Fruit fly (Drosophila melanogaster) whole organism, embryonic: Measurements from ENCODE around the gene sr.

Experiments used
- Ada2b ChIP-seq: fragments of 200-800 bp; sonication (Bioruptor generic); IDR thresholded peaks from 2 replicates; pipeline ENCODE4 v1.3.6; 2022; ENCODE audit warnings: missing biosample characterization, missing genetic modification characterization
- BtbVII ChIP-seq: fragments of 200-800 bp; sonication (Bioruptor generic); optimal IDR thresholded peaks from 3 replicates; lab custom pipeline; 2017; ENCODE audit warnings: missing biosample characterization, mild to moderate bottlenecking, missing genetic modification characterization
- CG10267 ChIP-seq: fragments of 200-800 bp; sonication (Bioruptor generic); optimal IDR thresholded peaks from 2 replicates; lab custom pipeline; 2018; ENCODE audit warnings: missing biosample characterization, mild to moderate bottlenecking, missing genetic modification characterization, moderate library complexity
- CG10979 ChIP-seq: fragments of 200-800 bp; sonication (Bioruptor generic); optimal IDR thresholded peaks from 2 replicates; lab custom pipeline; 2018; ENCODE audit warnings: missing biosample characterization, mild to moderate bottlenecking, missing genetic modification characterization, moderate library complexity
- CG13287 ChIP-seq: fragments of 200-800 bp; sonication (Bioruptor generic); IDR thresholded peaks from 2 replicates; pipeline ENCODE4 v1.3.6; 2022; ENCODE audit warnings: missing biosample characterization, missing genetic modification characterization; ENCODE audit not compliant: partially characterized antibody
- CG13424 ChIP-seq: fragments of 200-800 bp; sonication (Bioruptor generic); optimal IDR thresholded peaks from 2 replicates; lab custom pipeline; 2019; ENCODE audit warnings: missing biosample characterization, mild to moderate bottlenecking, missing genetic modification characterization, moderate library complexity
- CG13894 ChIP-seq: fragments of 200-800 bp; sonication (Bioruptor generic); optimal IDR thresholded peaks from 3 replicates; lab custom pipeline; 2018; ENCODE audit warnings: missing biosample characterization, mild to moderate bottlenecking, missing genetic modification characterization, moderate library complexity
- CG15269 ChIP-seq: fragments of 200-800 bp; sonication (Bioruptor generic); optimal IDR thresholded peaks from 2 replicates; lab custom pipeline; 2018; ENCODE audit warnings: missing biosample characterization, mild to moderate bottlenecking, missing genetic modification characterization, moderate library complexity
- CG17912 ChIP-seq: fragments of 200-800 bp; sonication (Bioruptor generic); optimal IDR thresholded peaks from 2 replicates; lab custom pipeline; 2018; ENCODE audit warnings: missing biosample characterization, mild to moderate bottlenecking, missing genetic modification characterization
- CG18262 ChIP-seq: fragments of 200-800 bp; optimal IDR thresholded peaks from 3 replicates; lab custom pipeline; 2019; ENCODE audit warnings: missing biosample characterization, mild to moderate bottlenecking, missing genetic modification characterization, moderate library complexity
- CG1832 ChIP-seq: fragments of 200-800 bp; sonication (Bioruptor generic); optimal IDR thresholded peaks from 2 replicates; lab custom pipeline; 2017; ENCODE audit warnings: missing biosample characterization, mild to moderate bottlenecking, missing genetic modification characterization, inconsistent platforms
- CG18599 ChIP-seq: fragments of 200-800 bp; sonication (Bioruptor generic); optimal IDR thresholded peaks from 3 replicates; lab custom pipeline; 2017; ENCODE audit warnings: missing biosample characterization, missing genetic modification characterization, mild to moderate bottlenecking, moderate library complexity, missing genetic modification reagents
- CG2120 ChIP-seq: fragments of 200-800 bp; sonication (Bioruptor generic); optimal IDR thresholded peaks from 3 replicates; lab custom pipeline; 2016; ENCODE audit warnings: missing biosample characterization, missing genetic modification characterization
- CG2678 ChIP-seq: fragments of 200-800 bp; sonication (Bioruptor generic); optimal IDR thresholded peaks from 3 replicates; lab custom pipeline; 2019; ENCODE audit warnings: missing biosample characterization, mild to moderate bottlenecking, missing genetic modification characterization, moderate library complexity
- CG2712 ChIP-seq: fragments of 200-800 bp; optimal IDR thresholded peaks from 3 replicates; lab custom pipeline; 2019; ENCODE audit warnings: missing biosample characterization, mild to moderate bottlenecking, missing genetic modification characterization, moderate library complexity
- CG31441 ChIP-seq: fragments of 200-800 bp; sonication (Bioruptor generic); IDR thresholded peaks from 2 replicates; pipeline ENCODE4 v1.3.6; 2022; ENCODE audit warnings: missing biosample characterization, missing genetic modification characterization
- CG4360 ChIP-seq: fragments of 200-800 bp; sonication (Bioruptor generic); IDR thresholded peaks from 2 replicates; pipeline ENCODE4 v1.3.6; 2022; ENCODE audit warnings: missing biosample characterization, missing genetic modification characterization
- CG7839 ChIP-seq: fragments of 200-800 bp; sonication (Bioruptor generic); optimal IDR thresholded peaks from 3 replicates; lab custom pipeline; 2018; ENCODE audit warnings: missing biosample characterization, mild to moderate bottlenecking, missing genetic modification characterization, moderate library complexity
- CG9727 ChIP-seq: fragments of 200-800 bp; sonication (Bioruptor generic); optimal IDR thresholded peaks from 3 replicates; lab custom pipeline; 2017; ENCODE audit warnings: missing biosample characterization, mild to moderate bottlenecking, missing genetic modification characterization
- Dad ChIP-seq: fragments of 200-800 bp; sonication (Bioruptor generic); optimal IDR thresholded peaks from 3 replicates; lab custom pipeline; 2016; ENCODE audit warnings: missing biosample characterization, missing genetic modification characterization
- Dip3 ChIP-seq: fragments of 200-800 bp; sonication (Bioruptor generic); optimal IDR thresholded peaks from 3 replicates; lab custom pipeline; 2016; ENCODE audit warnings: missing biosample characterization, missing genetic modification characterization
- Drgx ChIP-seq: fragments of 200-800 bp; sonication (Bioruptor generic); IDR thresholded peaks from 2 replicates; pipeline ENCODE4 v1.3.6; 2022; ENCODE audit warnings: missing biosample characterization, missing genetic modification characterization
- Lpt ChIP-seq: fragments of >200 bp; optimal IDR thresholded peaks from 2 replicates; lab custom pipeline; 2018; ENCODE audit warnings: missing biosample characterization, missing genetic modification characterization
- Meics ChIP-seq: fragments of 200-800 bp; sonication (Bioruptor generic); optimal IDR thresholded peaks from 2 replicates; lab custom pipeline; 2017; ENCODE audit warnings: missing biosample characterization, mild to moderate bottlenecking, missing genetic modification characterization
- PHDP ChIP-seq: fragments of 200-800 bp; sonication (Bioruptor generic); optimal IDR thresholded peaks from 3 replicates; lab custom pipeline; 2018; ENCODE audit warnings: missing biosample characterization, mild to moderate bottlenecking, missing genetic modification characterization, moderate library complexity
- bcd ChIP-seq: fragments of 200-800 bp; sonication (Bioruptor generic); optimal IDR thresholded peaks from 2 replicates; lab custom pipeline; 2017; ENCODE audit warnings: missing biosample characterization, mild to moderate bottlenecking, missing genetic modification characterization
- cg ChIP-seq: fragments of 200-800 bp; sonication (Bioruptor generic); optimal IDR thresholded peaks from 3 replicates; lab custom pipeline; 2019; ENCODE audit warnings: missing biosample characterization, mild to moderate bottlenecking, missing genetic modification characterization, moderate library complexity
- dysf ChIP-seq: fragments of 200-800 bp; sonication (Bioruptor generic); IDR thresholded peaks from 3 replicates; pipeline ENCODE4 v1.3.6; 2022; ENCODE audit warnings: missing biosample characterization, missing genetic modification characterization
- fd96Cb ChIP-seq: fragments of 200-800 bp; sonication (Bioruptor generic); optimal IDR thresholded peaks from 2 replicates; lab custom pipeline; 2018; ENCODE audit warnings: missing biosample characterization, mild to moderate bottlenecking, missing genetic modification characterization, moderate library complexity
- gem ChIP-seq: fragments of 200-800 bp; sonication (Bioruptor generic); optimal IDR thresholded peaks from 2 replicates; lab custom pipeline; 2019; ENCODE audit warnings: missing biosample characterization, mild to moderate bottlenecking, missing genetic modification characterization, moderate library complexity
- grau ChIP-seq: fragments of 200-800 bp; optimal IDR thresholded peaks from 3 replicates; lab custom pipeline; 2019; ENCODE audit warnings: missing biosample characterization, mild to moderate bottlenecking, missing genetic modification characterization, moderate library complexity
- gsb ChIP-seq: fragments of 200-800 bp; sonication (Bioruptor generic); IDR thresholded peaks from 2 replicates; pipeline ENCODE4 v1.3.6; 2022; ENCODE audit warnings: missing biosample characterization, missing genetic modification characterization
- ind ChIP-seq: fragments of 200-800 bp; sonication (Bioruptor generic); optimal IDR thresholded peaks from 3 replicates; lab custom pipeline; 2016; ENCODE audit warnings: missing biosample characterization, missing genetic modification characterization
- lab ChIP-seq: fragments of 200-800 bp; sonication (Bioruptor generic); optimal IDR thresholded peaks from 3 replicates; lab custom pipeline; 2017; ENCODE audit warnings: missing biosample characterization, missing genetic modification characterization, mild to moderate bottlenecking, moderate library complexity, missing genetic modification reagents
- lilli ChIP-seq: fragments of 200-800 bp; sonication (Bioruptor generic); optimal IDR thresholded peaks from 3 replicates; lab custom pipeline; 2016; ENCODE audit warnings: missing biosample characterization, missing genetic modification characterization
- mam ChIP-seq: fragments of 200-800 bp; sonication (Bioruptor generic); optimal IDR thresholded peaks from 3 replicates; lab custom pipeline; 2016; ENCODE audit warnings: missing biosample characterization, missing genetic modification characterization
- oc ChIP-seq: fragments of 200-800 bp; sonication (Bioruptor generic); optimal IDR thresholded peaks from 2 replicates; lab custom pipeline; 2018; ENCODE audit warnings: missing biosample characterization, mild to moderate bottlenecking, missing genetic modification characterization, moderate library complexity
- onecut ChIP-seq: fragments of 200-800 bp; sonication (Bioruptor generic); IDR thresholded peaks from 2 replicates; pipeline ENCODE4 v1.3.6; 2022; ENCODE audit warnings: missing biosample characterization, missing genetic modification characterization
- pan ChIP-seq, 4 experiments: fragments of >200 bp in 3 of 4; fragments of 200-800 bp in 1 of 4; sonication (Bioruptor generic) in 1 of 4; optimal IDR thresholded peaks in 3 of 4; IDR thresholded peaks in 1 of 4; 2 replicates each; pipeline versions ENCODE4 v1.3.6 to Lab custom; 2017 to 2022; ENCODE audit warnings: missing biosample characterization in 2 of 4, missing genetic modification characterization in 2 of 4, mixed read lengths in 1 of 4
- phol ChIP-seq: fragments of 200-800 bp; sonication (Bioruptor generic); optimal IDR thresholded peaks from 3 replicates; lab custom pipeline; 2018; ENCODE audit warnings: missing biosample characterization, mild to moderate bottlenecking, missing genetic modification characterization, moderate library complexity
- prd ChIP-seq, 3 experiments: fragments of >200 bp in 2 of 3; fragments of 200-800 bp in 1 of 3; sonication (Bioruptor generic) in 1 of 3; optimal IDR thresholded peaks in 2 of 3; IDR thresholded peaks in 1 of 3; 2 replicates in 2 of 3; 3 replicates in 1 of 3; pipeline versions ENCODE4 v1.3.6 to Lab custom; 2017 to 2022; ENCODE audit warnings: missing biosample characterization in 1 of 3, missing genetic modification characterization in 1 of 3
- sim ChIP-seq: fragments of 200-800 bp; sonication (Bioruptor generic); IDR thresholded peaks from 2 replicates; pipeline ENCODE4 v1.3.6; 2022; ENCODE audit warnings: missing biosample characterization, missing genetic modification characterization
- slbo ChIP-seq: fragments of 200-800 bp; sonication (Bioruptor generic); IDR thresholded peaks from 2 replicates; pipeline ENCODE4 v1.3.6; 2022; ENCODE audit warnings: missing biosample characterization, missing genetic modification characterization
- sr ChIP-seq: fragments of 200-800 bp; sonication (Bioruptor generic); IDR thresholded peaks from 3 replicates; pipeline ENCODE4 v1.3.6; 2022; ENCODE audit warnings: missing biosample characterization, missing genetic modification characterization
- tgo ChIP-seq: fragments of 200-800 bp; sonication (Bioruptor generic); IDR thresholded peaks from 3 replicates; pipeline ENCODE4 v1.3.6; 2022; ENCODE audit warnings: missing biosample characterization, missing genetic modification characterization
- unpg ChIP-seq: fragments of 200-800 bp; sonication (Bioruptor generic); optimal IDR thresholded peaks from 3 replicates; lab custom pipeline; 2018; ENCODE audit warnings: missing biosample characterization, mild to moderate bottlenecking, missing genetic modification characterization, moderate library complexity

sr gene

DNA sequence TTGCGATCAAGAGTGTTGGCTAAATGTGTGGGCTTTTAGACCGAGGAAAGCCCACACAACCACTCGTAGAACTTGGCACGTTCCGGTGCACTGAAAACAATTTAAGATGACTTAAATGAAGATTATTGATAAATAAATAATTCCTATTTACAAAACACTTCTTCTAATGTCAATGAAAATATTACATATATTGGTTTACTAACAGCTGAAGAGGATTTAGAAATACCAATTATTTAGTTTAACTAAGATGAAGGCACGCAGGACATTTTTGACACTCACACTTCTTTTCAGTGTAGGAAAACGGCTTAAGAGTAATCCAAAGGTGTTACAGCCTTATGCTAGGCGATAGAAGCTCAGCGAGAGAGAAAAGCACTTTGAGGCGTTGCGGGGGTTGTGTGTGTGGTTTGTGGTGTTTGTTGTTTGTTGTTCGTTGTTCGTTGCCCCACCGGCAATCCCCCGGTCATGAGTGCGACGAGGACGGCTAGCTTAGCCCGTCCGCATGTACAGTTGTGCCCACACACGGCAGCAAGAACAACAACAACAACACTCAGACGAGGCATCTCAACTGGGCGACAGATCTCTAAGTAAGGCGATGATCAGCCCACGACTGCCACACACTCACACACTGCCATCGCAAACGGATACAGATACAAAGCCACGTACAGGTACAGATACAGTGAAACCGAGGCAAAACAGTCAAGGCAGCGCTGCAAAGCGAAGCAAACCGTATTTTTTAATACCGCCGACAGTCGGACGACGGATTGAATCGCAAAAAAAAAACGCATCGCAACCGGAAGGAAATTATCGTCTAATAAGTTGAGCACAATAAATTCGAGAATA is at the start of gene sr:
TSS of gene sr (plus strand) at position 790 of the 840 bp plus-strand sequence.
- peak; percentile 33 for TF ChIP-seq CG7839 (tag; lab: Kevin White, UChicago)
- TF ChIP-seq CG2120 (GFP tag; lab: Kevin White, UChicago) = peak; percentile 46
- peak; percentile 99 for TF ChIP-seq sr (GFP tag; lab: Robert Waterston, UW)
- peak; percentile 30 for TF ChIP-seq CG15269 (tag; lab: Kevin White, UChicago)
- TF ChIP-seq bcd = peak; percentile 32
- TF ChIP-seq dysf = peak; percentile 45; the same call in 2 of the 3 replicates
- TF ChIP-seq CG2678 = peak; percentile 56
- peak; percentile 17 for TF ChIP-seq CG10979 (tag; lab: Kevin White, UChicago)
- peak; percentile 2 for TF ChIP-seq ind (GFP tag; lab: Kevin White, UChicago)
- TF ChIP-seq cg (GFP tag; lab: Kevin White, UChicago) = peak; percentile 5
- TF ChIP-seq CG9727 (GFP tag; lab: Kevin White, UChicago) = peak; percentile 15
- TF ChIP-seq BtbVII (GFP tag; lab: Kevin White, UChicago) = peak; percentile 10
- TF ChIP-seq Meics (GFP tag; lab: Kevin White, UChicago) = peak; percentile 41
- TF ChIP-seq Dad = no peak
- TF ChIP-seq Lpt (GFP tag; lab: Kevin White, UChicago) = no peak
- TF ChIP-seq sim (GFP tag; lab: Robert Waterston, UW) = peak; percentile 12; the same call in 1 of the 2 replicates
- TF ChIP-seq Ada2b (GFP tag; lab: Robert Waterston, UW) = peak; percentile 42; the same call in 1 of the 2 replicates
- no peak for TF ChIP-seq gsb (GFP tag; lab: Robert Waterston, UW)
- peak; percentile 47 for TF ChIP-seq gem (tag; lab: Kevin White, UChicago)
- no peak for TF ChIP-seq CG17912 (GFP tag; lab: Kevin White, UChicago)
- peak; percentile 37; the same call in 1 of the 2 replicates for TF ChIP-seq CG4360
- TF ChIP-seq Dip3 = no peak
- TF ChIP-seq slbo (GFP tag; lab: Robert Waterston, UW) = peak; percentile 58
- TF ChIP-seq onecut (GFP tag; lab: Robert Waterston, UW) = no peak
- peak; percentile 13 for TF ChIP-seq PHDP
- TF ChIP-seq CG18599 (GFP tag; lab: Kevin White, UChicago) = peak; percentile 35
- peak; percentile 28 for TF ChIP-seq CG13424 (tag; lab: Kevin White, UChicago)
- no peak for TF ChIP-seq pan (optimal IDR thresholded peaks at IDR 0.05; lab: Kevin White, UChicago)
- peak in 1 of 2 experiments; percentile 45 for TF ChIP-seq pan (GFP tag; optimal IDR thresholded peaks at IDR 0.05 in 1 of 2, IDR thresholded peaks at IDR 0.05 in 1 of 2)
- peak; percentile 34 for TF ChIP-seq oc
- peak; percentile 16 for TF ChIP-seq CG2712 (tag; lab: Kevin White, UChicago)
- 0 out of 3 replicates have a peak, but pooled peaks have one; percentile 16 for TF ChIP-seq tgo
- TF ChIP-seq Drgx (GFP tag; lab: Robert Waterston, UW) = peak; percentile 39; the same call in 1 of the 2 replicates
- no peak for TF ChIP-seq prd (optimal IDR thresholded peaks at IDR 0.05; lab: Kevin White, UChicago)
- TF ChIP-seq prd (GFP tag; IDR thresholded peaks at IDR 0.05; lab: Robert Waterston, UW) = 0 out of 3 replicates have a peak, but pooled peaks have one; percentile 35
- no peak for TF ChIP-seq CG13894 (tag; lab: Kevin White, UChicago)
- TF ChIP-seq grau = peak; percentile 33
- TF ChIP-seq CG18262 (tag; lab: Kevin White, UChicago) = peak; percentile 6
- TF ChIP-seq mam (GFP tag; lab: Kevin White, UChicago) = peak; percentile 4
- peak; percentile 29 for TF ChIP-seq lab (GFP tag; lab: Kevin White, UChicago)
- TF ChIP-seq unpg (GFP tag; lab: Kevin White, UChicago) = peak; percentile 32
- no peak for TF ChIP-seq CG13287 (GFP tag; lab: Robert Waterston, UW)
- TF ChIP-seq lilli (GFP tag; lab: Kevin White, UChicago) = peak; percentile 8
- TF ChIP-seq phol (tag; lab: Kevin White, UChicago) = peak; percentile 23
- TF ChIP-seq CG10267 = peak; percentile 3
- peak; percentile 17 for TF ChIP-seq fd96Cb
- no peak for TF ChIP-seq CG1832
- TF ChIP-seq CG31441 (GFP tag; lab: Robert Waterston, UW) = 0 out of 2 replicates have a peak, but pooled peaks have one; percentile 20
